Fruit fly (Drosophila melanogaster): Measurements from ENCODE around the gene Mnt.

Gene Mnt

dm6 chrX:3745264-3745564 lies 73.6 kb downstream of the Mnt start:
- TF ChIP-seq psq (GFP tag; optimal IDR thresholded peaks at IDR 0.05) (no peak), foxo (GFP tag; optimal IDR thresholded peaks at IDR 0.05) (peak in 1 of 2 experiments; percentile 24), brk (GFP tag; optimal IDR thresholded peaks at IDR 0.05) (no peak), jim (GFP tag; optimal IDR thresholded peaks at IDR 0.05) (no peak), woc (GFP tag; optimal IDR thresholded peaks at IDR 0.05) (no peak), Sp1 (GFP tag; optimal IDR thresholded peaks at IDR 0.05) (no peak), fru (GFP tag; optimal IDR thresholded peaks at IDR 0.05) (peak; percentile 5), lola (GFP tag; optimal IDR thresholded peaks at IDR 0.05) (no peak), Jra (GFP tag; optimal IDR thresholded peaks at IDR 0.05) (no peak), usp (GFP tag; optimal IDR thresholded peaks at IDR 0.05) (no peak), pan (optimal IDR thresholded peaks at IDR 0.05) (no peak), Abd-B (GFP tag; optimal IDR thresholded peaks at IDR 0.05) (no peak), HLH106 (tag; optimal IDR thresholded peaks at IDR 0.05) (peak; percentile 24), GATAd (GFP tag; optimal IDR thresholded peaks at IDR 0.05) (no peak), CG32264 (GFP tag; optimal IDR thresholded peaks at IDR 0.05) (no peak), CrebA (GFP tag; optimal IDR thresholded peaks at IDR 0.05; ENCODE audit: borderline replicate concordance) (no peak), ey (GFP tag; optimal IDR thresholded peaks at IDR 0.05) (no peak), h (GFP tag; optimal IDR thresholded peaks at IDR 0.05) (peak; percentile 28), dl (GFP tag; optimal IDR thresholded peaks at IDR 0.05; ENCODE audit: insufficient read depth in 1 of 2, partially characterized antibody in 2 of 2) (no peak), Hr78 (GFP tag; optimal IDR thresholded peaks at IDR 0.05) (no peak), tai (GFP tag; optimal IDR thresholded peaks at IDR 0.05) (no peak), Mio (GFP tag; optimal IDR thresholded peaks at IDR 0.05) (no peak), Rel (GFP tag; optimal IDR thresholded peaks at IDR 0.05) (no peak), Rel (tag; optimal IDR thresholded peaks at IDR 0.05) (no peak), Dfd (GFP tag; optimal IDR thresholded peaks at IDR 0.05) (no peak), Hnf4 (GFP tag; optimal IDR thresholded peaks at IDR 0.05) (no peak), br (GFP tag; optimal IDR thresholded peaks at IDR 0.05) (no peak), Vsx2 (GFP tag; optimal IDR thresholded peaks at IDR 0.05; ENCODE audit: partially characterized antibody) (no peak), dmrt93B (GFP tag; optimal IDR thresholded peaks at IDR 0.05) (no peak), Myc (optimal IDR thresholded peaks at IDR 0.05) (no peak), OdsH (GFP tag; optimal IDR thresholded peaks at IDR 0.05) (no peak), sage (GFP tag; optimal IDR thresholded peaks at IDR 0.05) (no peak), Hr83 (GFP tag; optimal IDR thresholded peaks at IDR 0.05; ENCODE audit: poor library complexity, severe bottlenecking) (no peak), dsf (GFP tag; optimal IDR thresholded peaks at IDR 0.05; ENCODE audit: borderline replicate concordance) (no peak), sv (GFP tag; optimal IDR thresholded peaks at IDR 0.05) (no peak), CG9705 (GFP tag; optimal IDR thresholded peaks at IDR 0.05) (no peak), Dif (GFP tag; optimal IDR thresholded peaks at IDR 0.05; ENCODE audit: partially characterized antibody) (no peak), rgr (GFP tag; optimal IDR thresholded peaks at IDR 0.05) (peak; percentile 24)

DNA sequence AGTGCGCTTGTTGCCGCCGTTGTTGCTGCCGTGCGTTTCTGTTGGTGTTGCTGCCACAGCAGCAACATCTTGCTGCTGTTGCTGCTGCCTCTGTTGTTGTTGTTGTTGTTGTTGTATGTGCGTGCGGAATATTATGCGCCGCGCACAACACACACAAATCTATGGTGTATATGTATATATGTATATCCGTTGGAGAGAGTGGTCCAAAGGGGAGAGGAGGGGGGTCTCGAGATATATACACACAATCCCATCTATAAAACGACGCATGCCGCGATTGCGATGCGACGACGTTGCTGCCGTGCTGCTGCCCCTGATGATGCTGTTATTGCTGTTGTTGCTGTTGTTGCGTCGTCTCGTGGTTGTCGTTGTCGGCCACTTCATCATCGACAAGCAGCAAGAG lies 75.3 kb downstream of the Mnt start:
- TF ChIP-seq pan (optimal IDR thresholded peaks at IDR 0.05) (no peak), rgr (GFP tag; optimal IDR thresholded peaks at IDR 0.05) (no peak), dl (GFP tag; optimal IDR thresholded peaks at IDR 0.05; ENCODE audit: insufficient read depth in 1 of 2, partially characterized antibody in 2 of 2) (peak in 1 of 2 experiments; percentile 3)

- TF ChIP-seq fru (GFP tag; optimal IDR thresholded peaks at IDR 0.05) (no peak), Abd-B (GFP tag; optimal IDR thresholded peaks at IDR 0.05) (no peak), brk (GFP tag; optimal IDR thresholded peaks at IDR 0.05) (no peak), CrebA (GFP tag; optimal IDR thresholded peaks at IDR 0.05; ENCODE audit: borderline replicate concordance) (no peak), Hr78 (GFP tag; optimal IDR thresholded peaks at IDR 0.05) (no peak), rgr (GFP tag; optimal IDR thresholded peaks at IDR 0.05) (no peak), CG9705 (GFP tag; optimal IDR thresholded peaks at IDR 0.05) (no peak), Vsx2 (GFP tag; optimal IDR thresholded peaks at IDR 0.05; ENCODE audit: partially characterized antibody) (no peak), HLH106 (tag; optimal IDR thresholded peaks at IDR 0.05) (no peak), dsf (GFP tag; optimal IDR thresholded peaks at IDR 0.05; ENCODE audit: borderline replicate concordance) (no peak), foxo (GFP tag; optimal IDR thresholded peaks at IDR 0.05) (no peak), Dfd (GFP tag; optimal IDR thresholded peaks at IDR 0.05) (no peak), jim (GFP tag; optimal IDR thresholded peaks at IDR 0.05) (no peak)
These were observed 76.0 kb downstream of the Mnt start for dm6 chrX:3747566-3747965.
